Fruit fly (Drosophila melanogaster): ENCODE measurements around the gene nej.
A peak's percentile ranks its signal among the peaks of the same experiment; 100 is the strongest.

nej gene

dm6 chrX:9641184-9641772 lies 45.6 kb downstream of the nej start (continued):
- TF ChIP-seq CG7963 (GFP tag; IDR thresholded peaks at IDR 0.05; ENCODE audit: partially characterized antibody), result no peak
- no peak for TF ChIP-seq ci (GFP tag; IDR thresholded peaks at IDR 0.05)
- TF ChIP-seq kay (GFP tag; optimal IDR thresholded peaks at IDR 0.05), result peak; percentile 16
- peak; percentile 81 for TF ChIP-seq Fer1 (GFP tag; optimal IDR thresholded peaks at IDR 0.05)
- peak; percentile 51; the same call in 1 of the 2 replicates for TF ChIP-seq H2.0 (GFP tag; IDR thresholded peaks at IDR 0.05)
- TF ChIP-seq CG1832 (GFP tag; optimal IDR thresholded peaks at IDR 0.05), result peak; percentile 70
- no peak for TF ChIP-seq Hey (tag; optimal IDR thresholded peaks at IDR 0.05)
- TF ChIP-seq CG9727 (GFP tag; optimal IDR thresholded peaks at IDR 0.05), result peak; percentile 66
- TF ChIP-seq sens (GFP tag), result peak; percentile 54
- peak in 1 of 2 experiments; percentile 90 for TF ChIP-seq Hr51 (GFP tag; optimal IDR thresholded peaks at IDR 0.05)
- peak; percentile 77 for TF ChIP-seq CG11695 (GFP tag; IDR thresholded peaks at IDR 0.05)
- no peak for TF ChIP-seq dan (GFP tag; IDR thresholded peaks at IDR 0.05)
- TF ChIP-seq CG10321 (GFP tag; IDR thresholded peaks at IDR 0.05), result no peak
- peak; percentile 65 for TF ChIP-seq scrt (GFP tag; optimal IDR thresholded peaks at IDR 0.05)
- no peak for TF ChIP-seq pzg (GFP tag; optimal IDR thresholded peaks at IDR 0.05)
- TF ChIP-seq Fer3 (tag; optimal IDR thresholded peaks at IDR 0.05), result peak; percentile 90
- TF ChIP-seq sima (GFP tag; optimal IDR thresholded peaks at IDR 0.05), result no peak
- TF ChIP-seq CG8765 (GFP tag; IDR thresholded peaks at IDR 0.05), result no peak; the same call in 1 of the 2 replicates
- 0 out of 3 replicates have a peak, but pooled peaks have one; percentile 69 for TF ChIP-seq CG11456 (GFP tag; IDR thresholded peaks at IDR 0.05)
- peak; percentile 58 for TF ChIP-seq CG7928 (GFP tag; optimal IDR thresholded peaks at IDR 0.05)
- TF ChIP-seq CG32532 (GFP tag; IDR thresholded peaks at IDR 0.05), result peak; percentile 85
- peak; percentile 20 to 51 for TF ChIP-seq dpn (GFP tag; optimal IDR thresholded peaks at IDR 0.05)
- TF ChIP-seq az2 (GFP tag; optimal IDR thresholded peaks at IDR 0.05), result peak; percentile 38
- TF ChIP-seq Hsf (GFP tag; optimal IDR thresholded peaks at IDR 0.05), result peak; percentile 44
- peak; percentile 20 for TF ChIP-seq CG18476 (GFP tag; optimal IDR thresholded peaks at IDR 0.05)
- TF ChIP-seq CG3163 (GFP tag; optimal IDR thresholded peaks at IDR 0.05), result peak; percentile 97
- no peak for TF ChIP-seq CG8290 (GFP tag; optimal IDR thresholded peaks at IDR 0.05)
- peak in 1 of 2 experiments; percentile 31 for TF ChIP-seq CG8290 (tag; optimal IDR thresholded peaks at IDR 0.05)
- no peak; the same call in 2 of the 3 replicates for TF ChIP-seq HLH4C (GFP tag; IDR thresholded peaks at IDR 0.05; ENCODE audit: partially characterized antibody)
- no peak for TF ChIP-seq crc (GFP tag; optimal IDR thresholded peaks at IDR 0.05)
- TF ChIP-seq CoRest (tag; optimal IDR thresholded peaks at IDR 0.05), result peak; percentile 83

dm6 chrX:9640690-9641149 lies 46.1 kb downstream of the nej start:
- TF ChIP-seq Dip3 (GFP tag; optimal IDR thresholded peaks at IDR 0.05) (peak; percentile 97), kah (GFP tag; optimal IDR thresholded peaks at IDR 0.05) (peak; percentile 93), schlank (tag; optimal IDR thresholded peaks at IDR 0.05) (peak; percentile 98), CG7556 (GFP tag; optimal IDR thresholded peaks at IDR 0.05) (peak; percentile 96), caup (GFP tag; optimal IDR thresholded peaks at IDR 0.05; ENCODE audit: severe bottlenecking) (peak; percentile 99), E2f2 (GFP tag; IDR thresholded peaks at IDR 0.05) (peak; percentile 83), Xbp1 (GFP tag; optimal IDR thresholded peaks at IDR 0.05) (peak; percentile 95), CG30020 (tag; optimal IDR thresholded peaks at IDR 0.05) (peak; percentile 74), CG9932 (GFP tag; IDR thresholded peaks at IDR 0.05) (peak; percentile 93), CG6254 (GFP tag; optimal IDR thresholded peaks at IDR 0.05) (peak; percentile 92), al (GFP tag; IDR thresholded peaks at IDR 0.05) (peak; percentile 90), ken (GFP tag; IDR thresholded peaks at IDR 0.05) (peak; percentile 93), vnd (GFP tag; IDR thresholded peaks at IDR 0.05; ENCODE audit: partially characterized antibody) (no peak), D19B (GFP tag; optimal IDR thresholded peaks at IDR 0.05) (peak; percentile 93), hb (GFP tag; IDR thresholded peaks at IDR 0.05; ENCODE audit: partially characterized antibody) (no peak), CG2120 (GFP tag; optimal IDR thresholded peaks at IDR 0.05) (peak; percentile 98), ase (GFP tag; IDR thresholded peaks at IDR 0.05) (peak; percentile 93; the same call in 2 of the 3 replicates), sim (GFP tag; IDR thresholded peaks at IDR 0.05) (peak; percentile 85), CG14050 (GFP tag; IDR thresholded peaks at IDR 0.05) (peak; percentile 96), Fer1 (GFP tag; optimal IDR thresholded peaks at IDR 0.05) (peak; percentile 99), Dfd (GFP tag; optimal IDR thresholded peaks at IDR 0.05) (no peak)

All from whole organism, embryonic.